Fruit fly (Drosophila melanogaster) whole organism, adult: Measurements from ENCODE around the gene Gycalpha99B.
A peak's percentile ranks its signal among the peaks of the same experiment; 100 is the strongest.

ENCODE experiments used
- CG11617 ChIP-seq: fragments of 200-800 bp; sonication (Bioruptor generic); optimal IDR thresholded peaks from 2 replicates; lab custom pipeline; 2017; ENCODE audit warnings: mild to moderate bottlenecking, missing biosample characterization, missing genetic modification reagents, missing genetic modification characterization
- CG12768 ChIP-seq: fragments of 200-800 bp; sonication (Bioruptor generic); optimal IDR thresholded peaks from 2 replicates; lab custom pipeline; 2017; ENCODE audit warnings: missing biosample characterization, missing genetic modification characterization, mild to moderate bottlenecking, moderate library complexity, missing genetic modification reagents
- CG14711 ChIP-seq: fragments of 200-800 bp; sonication (Bioruptor generic); optimal IDR thresholded peaks from 2 replicates; lab custom pipeline; 2018; ENCODE audit warnings: missing biosample characterization, mild to moderate bottlenecking, missing genetic modification characterization, moderate library complexity
- CG1620 ChIP-seq: fragments of 200-800 bp; sonication (Bioruptor generic); optimal IDR thresholded peaks from 2 replicates; lab custom pipeline; 2016; ENCODE audit warnings: missing biosample characterization, missing genetic modification characterization
- CG33017 ChIP-seq: fragments of 200-800 bp; sonication (Bioruptor generic); optimal IDR thresholded peaks from 2 replicates; lab custom pipeline; 2018; ENCODE audit warnings: missing biosample characterization, mild to moderate bottlenecking, missing genetic modification characterization, moderate library complexity
- CG5204 ChIP-seq: fragments of 200-800 bp; sonication (Bioruptor generic); optimal IDR thresholded peaks from 2 replicates; lab custom pipeline; 2016; ENCODE audit warnings: missing biosample characterization, missing genetic modification characterization
- CG7045 ChIP-seq: fragments of 200-800 bp; sonication (Bioruptor generic); optimal IDR thresholded peaks from 2 replicates; lab custom pipeline; 2017; ENCODE audit warnings: missing biosample characterization, mild to moderate bottlenecking, missing genetic modification characterization
- CG7101 ChIP-seq: fragments of 200-800 bp; sonication (Bioruptor generic); optimal IDR thresholded peaks from 2 replicates; lab custom pipeline; 2018; ENCODE audit warnings: missing biosample characterization, mild to moderate bottlenecking, missing genetic modification characterization, moderate library complexity
- Clk ChIP-seq: fragments of 200-800 bp; sonication (Bioruptor generic); optimal IDR thresholded peaks from 2 replicates; lab custom pipeline; 2017; ENCODE audit warnings: missing biosample characterization, missing genetic modification characterization
- Crg-1 ChIP-seq: fragments of 200-800 bp; sonication (Bioruptor generic); optimal IDR thresholded peaks from 2 replicates; lab custom pipeline; 2016; ENCODE audit warnings: missing biosample characterization, missing genetic modification characterization
- Mnt ChIP-seq: fragments of 200-800 bp; sonication (Bioruptor generic); optimal IDR thresholded peaks from 2 replicates; lab custom pipeline; 2016; ENCODE audit warnings: missing biosample characterization, mild to moderate bottlenecking, missing genetic modification characterization
- bab1 ChIP-seq: fragments of 200-800 bp; sonication (Bioruptor generic); optimal IDR thresholded peaks from 3 replicates; lab custom pipeline; 2019; ENCODE audit warnings: missing biosample characterization, mild to moderate bottlenecking, missing genetic modification characterization, moderate library complexity
- cic ChIP-seq: fragments of 200-800 bp; sonication (Bioruptor generic); optimal IDR thresholded peaks from 2 replicates; lab custom pipeline; 2017; ENCODE audit warnings: missing biosample characterization, mild to moderate bottlenecking, missing genetic modification characterization, moderate library complexity
- cnc ChIP-seq, 2 experiments: fragments of >200 bp; optimal IDR thresholded peaks; 2 replicates each; lab custom pipeline; 2017
- kay ChIP-seq: fragments of 200-800 bp; sonication (Bioruptor generic); peaks from one replicate; lab custom pipeline; 2016; ENCODE audit warnings: missing biosample characterization, missing genetic modification characterization, borderline replicate concordance
- ovo ChIP-seq: fragments of 200-800 bp; sonication (Bioruptor generic); optimal IDR thresholded peaks from 2 replicates; lab custom pipeline; 2016; ENCODE audit warnings: missing biosample characterization, missing genetic modification characterization
- pad ChIP-seq: fragments of 200-800 bp; sonication (Bioruptor generic); optimal IDR thresholded peaks from 3 replicates; lab custom pipeline; 2017; ENCODE audit warnings: missing biosample characterization, missing genetic modification characterization, mild to moderate bottlenecking, moderate library complexity, missing genetic modification reagents
- tj ChIP-seq: fragments of 200-800 bp; sonication (Bioruptor generic); optimal IDR thresholded peaks from 3 replicates; lab custom pipeline; 2017; ENCODE audit warnings: missing biosample characterization, mild to moderate bottlenecking, missing genetic modification characterization, moderate library complexity
- toe ChIP-seq: fragments of 200-800 bp; sonication (Bioruptor generic); optimal IDR thresholded peaks from 2 replicates; lab custom pipeline; 2016; ENCODE audit warnings: missing biosample characterization, missing genetic modification characterization

The Gycalpha99B gene

dm6 chr3R:29682152-29682600 is at the start of gene Gycalpha99B, which contains the start of gene CG7582:
Gycalpha99B (plus strand) TSS chr3R:29682503.
CG7582 (minus strand) TSS chr3R:29682278.
- no peak for TF ChIP-seq CG5204 (GFP tag; lab: Kevin White, UChicago)
- no peak for TF ChIP-seq kay
- TF ChIP-seq bab1 (GFP tag; lab: Kevin White, UChicago): no peak
- peak; percentile 48 for TF ChIP-seq CG12768 (GFP tag; lab: Kevin White, UChicago)

dm6 chr3R:29651488-29651887 is 30.8 kb upstream of the Gycalpha99B start:
- no peak for TF ChIP-seq CG33017 (tag; lab: Kevin White, UChicago)
- TF ChIP-seq CG11617 (GFP tag; lab: Kevin White, UChicago): no peak
- no peak for TF ChIP-seq Clk (GFP tag; lab: Kevin White, UChicago)
- no peak for TF ChIP-seq CG14711 (tag; lab: Kevin White, UChicago)
- no peak for TF ChIP-seq pad
- TF ChIP-seq cnc (optimal IDR thresholded peaks at IDR 0.05; lab: Kevin White, UChicago): no peak
- no peak for TF ChIP-seq bab1 (GFP tag; lab: Kevin White, UChicago)
- no peak for TF ChIP-seq CG7101 (tag; lab: Kevin White, UChicago)
- TF ChIP-seq CG1620 (GFP tag; lab: Kevin White, UChicago): no peak

- TF ChIP-seq cnc (optimal IDR thresholded peaks at IDR 0.05; lab: Kevin White, UChicago) (no peak), bab1 (GFP tag; lab: Kevin White, UChicago) (no peak), cic (GFP tag; lab: Kevin White, UChicago) (no peak), CG7101 (tag; lab: Kevin White, UChicago) (no peak)
Observed at dm6 chr3R:29659950-29660349, 22.4 kb upstream of the Gycalpha99B start, which contains the start of gene Dop1R2. Dop1R2 (minus strand) TSS chr3R:29659984.

dm6 chr3R:29664183-29664829 is 18.0 kb upstream of the Gycalpha99B start, which contains the start of gene ppk21:
ppk21 (plus strand) TSS chr3R:29664779.
- no peak for TF ChIP-seq tj (GFP tag; lab: Kevin White, UChicago)
- no peak for TF ChIP-seq cnc (optimal IDR thresholded peaks at IDR 0.05; lab: Kevin White, UChicago)
- TF ChIP-seq CG7101 (tag; lab: Kevin White, UChicago): no peak
- TF ChIP-seq CG14711 (tag; lab: Kevin White, UChicago): no peak
- TF ChIP-seq bab1 (GFP tag; lab: Kevin White, UChicago): no peak
- no peak for TF ChIP-seq Crg-1 (GFP tag; lab: Kevin White, UChicago)
- TF ChIP-seq CG11617 (GFP tag; lab: Kevin White, UChicago): no peak
- TF ChIP-seq CG7045 (GFP tag; lab: Kevin White, UChicago): no peak
- TF ChIP-seq Clk (GFP tag; lab: Kevin White, UChicago): no peak
- no peak for TF ChIP-seq Mnt (GFP tag; lab: Kevin White, UChicago)
- TF ChIP-seq pad: no peak
- TF ChIP-seq ovo (GFP tag; lab: Kevin White, UChicago): no peak

dm6 chr3R:29668777-29669176 is 13.5 kb upstream of the Gycalpha99B start, which contains the start of the genes ppk20 and ppk30:
ppk20 (minus strand) TSS chr3R:29668877.
ppk30 (plus strand) TSS chr3R:29669149.
- no peak for TF ChIP-seq Mnt (GFP tag; lab: Kevin White, UChicago)
- no peak for TF ChIP-seq ovo (GFP tag; lab: Kevin White, UChicago)

- TF ChIP-seq CG5204 (GFP tag; lab: Kevin White, UChicago) (no peak), Crg-1 (GFP tag; lab: Kevin White, UChicago) (no peak), tj (GFP tag; lab: Kevin White, UChicago) (peak; percentile 94), CG7045 (GFP tag; lab: Kevin White, UChicago) (no peak), toe (GFP tag; lab: Kevin White, UChicago) (no peak), CG12768 (GFP tag; lab: Kevin White, UChicago) (no peak), Clk (GFP tag; lab: Kevin White, UChicago) (no peak), CG14711 (tag; lab: Kevin White, UChicago) (no peak)
Observed at dm6 chr3R:29671060-29671707, 11.1 kb upstream of the Gycalpha99B start, which contains the start of gene Obp99a. Obp99a (plus strand) TSS chr3R:29671657.

- no peak for TF ChIP-seq CG14711 (tag; lab: Kevin White, UChicago)
Observed at dm6 chr3R:29672156-29672555, 10.1 kb upstream of the Gycalpha99B start, which contains the start of gene ppk19. ppk19 (plus strand) TSS chr3R:29672456.
